Worm (Caenorhabditis elegans) whole organism, mixed stage, embryonic: ENCODE data around the gene ZC178.2.

Experiments
- ces-1 ChIP-seq: fragments of 150-350 bp; optimal IDR thresholded peaks from 2 replicates; lab custom pipeline; 2014; ENCODE audit warnings: missing biosample characterization, missing genetic modification reagents, missing genetic modification characterization
- cnd-1 ChIP-seq: fragments of 200-800 bp; sonication (Bioruptor generic); optimal IDR thresholded peaks from 2 replicates; lab custom pipeline; 2018; ENCODE audit warnings: mild to moderate bottlenecking, missing genetic modification characterization, missing compliant biosample characterization
- lsy-2 ChIP-seq: fragments of 150-350 bp; optimal IDR thresholded peaks from 2 replicates; lab custom pipeline; 2014; ENCODE audit warnings: missing biosample characterization, missing genetic modification characterization
- nhr-12 ChIP-seq: fragments of 150-350 bp; optimal IDR thresholded peaks from 2 replicates; lab custom pipeline; 2014; ENCODE audit warnings: missing biosample characterization, missing genetic modification characterization
- nhr-237 ChIP-seq: fragments of 150-350 bp; optimal IDR thresholded peaks from 2 replicates; lab custom pipeline; 2014; ENCODE audit warnings: missing biosample characterization, missing genetic modification characterization
- snpc-4 ChIP-seq: fragments of 150-350 bp; optimal IDR thresholded peaks from 2 replicates; lab custom pipeline; 2014; ENCODE audit warnings: missing biosample characterization, missing genetic modification characterization
- unc-39 ChIP-seq: fragments of 150-350 bp; optimal IDR thresholded peaks from 2 replicates; lab custom pipeline; 2014; ENCODE audit warnings: missing biosample characterization, missing genetic modification characterization
- unc-62 ChIP-seq: fragments of 150-350 bp; optimal IDR thresholded peaks from 2 replicates; lab custom pipeline; 2014; ENCODE audit warnings: missing biosample characterization, missing genetic modification reagents, missing genetic modification characterization
- zip-8 ChIP-seq: fragments of 150-350 bp; optimal IDR thresholded peaks from 2 replicates; lab custom pipeline; 2014; ENCODE audit warnings: missing biosample characterization, missing genetic modification characterization
- ztf-11 ChIP-seq: fragments of 150-350 bp; optimal IDR thresholded peaks from 2 replicates; lab custom pipeline; 2014; ENCODE audit warnings: missing biosample characterization, missing genetic modification characterization

ce11 chrV:8657911-8658310, 53.9 kb downstream of the ZC178.2 start:
- TF ChIP-seq nhr-12, result no peak
- TF ChIP-seq unc-39, result no peak
- TF ChIP-seq lsy-2 (tag; lab: Kevin White, UChicago), result no peak
- no peak for TF ChIP-seq unc-62 (GFP tag; lab: Kevin White, UChicago)
- no peak for TF ChIP-seq cnd-1 (tag; lab: Kevin White, UChicago)
- TF ChIP-seq snpc-4 (tag; lab: Kevin White, UChicago), result no peak
- no peak for TF ChIP-seq nhr-237 (tag; lab: Kevin White, UChicago)
- no peak for TF ChIP-seq zip-8
- TF ChIP-seq ztf-11 (tag; lab: Kevin White, UChicago), result no peak
- TF ChIP-seq ces-1 (GFP tag; lab: Kevin White, UChicago), result no peak
